Worm (Caenorhabditis elegans) whole organism, early embryonic: ENCODE data around the gene F32D8.11.

Experiments used
- F13C5.2 ChIP-seq: sonication (generic microtip); optimal IDR thresholded peaks from 2 replicates; lab custom pipeline; 2017; ENCODE audit warnings: mild to moderate bottlenecking, missing genetic modification characterization, inconsistent platforms, missing compliant biosample characterization
- aly-1 ChIP-seq: sonication (generic microtip); optimal IDR thresholded peaks from 2 replicates; lab custom pipeline; 2016; ENCODE audit warnings: missing genetic modification characterization, missing compliant biosample characterization
- ama-1 ChIP-seq: fragments of 150-350 bp; optimal IDR thresholded peaks from 2 replicates; lab custom pipeline; 2014
- ceh-13 ChIP-seq: fragments of 200-800 bp; sonication (Bioruptor generic); optimal IDR thresholded peaks from 2 replicates; lab custom pipeline; 2018; ENCODE audit warnings: mild to moderate bottlenecking, missing genetic modification characterization, missing compliant biosample characterization
- ceh-36 ChIP-seq: sonication (generic microtip); optimal IDR thresholded peaks from 2 replicates; lab custom pipeline; 2016; ENCODE audit warnings: missing genetic modification characterization, inconsistent platforms, missing compliant biosample characterization
- ets-7 ChIP-seq: sonication (generic microtip); optimal IDR thresholded peaks from 2 replicates; lab custom pipeline; 2016; ENCODE audit warnings: missing genotype, missing genetic modification characterization, missing compliant biosample characterization
- flt-1 ChIP-seq: fragments of 200-800 bp; sonication (Bioruptor generic); IDR thresholded peaks from 2 replicates; pipeline ENCODE4 v1.3.6; 2022; ENCODE audit warnings: missing genetic modification characterization, missing compliant biosample characterization
- hmbx-1 ChIP-seq: sonication (generic microtip); optimal IDR thresholded peaks from 2 replicates; lab custom pipeline; 2016; ENCODE audit warnings: mild to moderate bottlenecking, missing genetic modification characterization, missing compliant biosample characterization
- hmg-4 ChIP-seq: fragments of 200-800 bp; sonication (Bioruptor generic); optimal IDR thresholded peaks from 2 replicates; lab custom pipeline; 2018; ENCODE audit warnings: mild to moderate bottlenecking, missing genetic modification characterization, missing compliant biosample characterization
- scrt-1 ChIP-seq: fragments of 200-800 bp; sonication (Bioruptor generic); IDR thresholded peaks from 2 replicates; pipeline ENCODE4 v1.3.6; 2022; ENCODE audit warnings: missing genetic modification characterization, missing compliant biosample characterization
- sea-1 ChIP-seq: fragments of 200-800 bp; sonication (Bioruptor generic); conservative IDR thresholded peaks from 2 replicates; pipeline ENCODE4 v1.3.6; 2022; ENCODE audit warnings: missing genetic modification characterization, missing compliant biosample characterization
- tbx-11 ChIP-seq: fragments of 200-800 bp; sonication (Bioruptor generic); IDR thresholded peaks from 2 replicates; pipeline ENCODE4 v1.3.6; 2022; ENCODE audit warnings: missing genetic modification characterization, missing compliant biosample characterization
- tra-4 ChIP-seq: sonication (generic microtip); optimal IDR thresholded peaks from 2 replicates; lab custom pipeline; 2017; ENCODE audit warnings: missing genetic modification characterization, missing compliant biosample characterization

DNA sequence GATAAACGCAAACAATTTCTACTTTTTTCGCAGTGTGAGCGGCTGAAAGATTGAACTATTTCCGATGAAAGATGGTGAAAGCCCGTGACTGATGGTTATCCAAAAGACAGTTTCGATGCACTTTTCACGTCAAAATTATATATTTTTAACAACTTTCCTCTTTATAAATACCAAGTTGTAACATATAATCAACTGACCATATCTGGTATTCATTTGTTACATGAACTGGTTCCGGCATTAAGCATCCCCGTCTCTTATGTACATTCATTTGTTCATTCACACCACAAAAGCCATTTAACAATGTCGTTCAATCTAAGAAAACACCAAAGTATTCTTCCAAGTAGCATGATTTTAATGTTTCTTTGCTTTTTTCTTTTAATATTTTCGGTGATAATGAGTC is 5.5 kb downstream of the F32D8.11 start, which contains the start of gene F32D8.2:
- TF ChIP-seq aly-1 (no peak), tbx-11 (GFP tag; lab: Robert Waterston, UW) (no peak), ceh-36 (tag; lab: Kevin White, UChicago) (no peak), hmbx-1 (no peak), ama-1 (lab: Kevin White, UChicago) (no peak), flt-1 (GFP tag; lab: Robert Waterston, UW) (no peak), ets-7 (tag; lab: Kevin White, UChicago) (no peak), sea-1 (GFP tag; lab: Robert Waterston, UW) (no peak), tra-4 (tag; lab: Kevin White, UChicago) (no peak), hmg-4 (GFP tag; lab: Kevin White, UChicago) (no peak), F13C5.2 (tag; lab: Kevin White, UChicago) (no peak), scrt-1 (GFP tag; lab: Robert Waterston, UW) (no peak), ceh-13 (GFP tag; lab: Kevin White, UChicago) (no peak)
